Worm (Caenorhabditis elegans): ENCODE data around the gene nhr-260.

- no peak for TF ChIP-seq lin-11 (tag; optimal IDR thresholded peaks at IDR 0.05)
- no peak for TF ChIP-seq ceh-30 (tag; optimal IDR thresholded peaks at IDR 0.05)
- no peak for TF ChIP-seq Y22D7AL.16 (tag; optimal IDR thresholded peaks at IDR 0.05)
- TF ChIP-seq hlh-30 (tag; optimal IDR thresholded peaks at IDR 0.05; ENCODE audit: insufficient read depth), result no peak
- no peak for TF ChIP-seq ztf-16 (tag; optimal IDR thresholded peaks at IDR 0.05)
- TF ChIP-seq ceh-48 (tag; optimal IDR thresholded peaks at IDR 0.05), result no peak
- TF ChIP-seq ttx-3 (tag; optimal IDR thresholded peaks at IDR 0.05), result no peak
Measured at ce11 chrV:1495334-1495733, 16.1 kb downstream of the nhr-260 start, which contains the start of gene C38C3.3.

Measured in whole organism, late embryonic.